Fruit fly (Drosophila melanogaster) Kc167 (cell line): Measurements from ENCODE around the gene Grl40a.

Source experiments
- Myc ChIP-seq: fragments of >200 bp; optimal IDR thresholded peaks from 2 replicates; lab custom pipeline; 2017; ENCODE audit warnings: missing external identifiers
- Sin3A ChIP-seq: fragments of >200 bp; optimal IDR thresholded peaks from 2 replicates; lab custom pipeline; 2018; ENCODE audit warnings: missing external identifiers
- h ChIP-seq: fragments of >200 bp; optimal IDR thresholded peaks from 3 replicates; lab custom pipeline; 2018; ENCODE audit warnings: missing external identifiers
- insv ChIP-seq: fragments of >200 bp; optimal IDR thresholded peaks from 3 replicates; lab custom pipeline; 2018; ENCODE audit warnings: missing external identifiers
- psq ChIP-seq: fragments of >200 bp; optimal IDR thresholded peaks from 2 replicates; lab custom pipeline; 2017; ENCODE audit warnings: missing external identifiers
- ttk ChIP-seq: sonication (Bioruptor generic); optimal IDR thresholded peaks from 2 replicates; lab custom pipeline; 2017; ENCODE audit warnings: missing external identifiers

Gene Grl40a

DNA sequence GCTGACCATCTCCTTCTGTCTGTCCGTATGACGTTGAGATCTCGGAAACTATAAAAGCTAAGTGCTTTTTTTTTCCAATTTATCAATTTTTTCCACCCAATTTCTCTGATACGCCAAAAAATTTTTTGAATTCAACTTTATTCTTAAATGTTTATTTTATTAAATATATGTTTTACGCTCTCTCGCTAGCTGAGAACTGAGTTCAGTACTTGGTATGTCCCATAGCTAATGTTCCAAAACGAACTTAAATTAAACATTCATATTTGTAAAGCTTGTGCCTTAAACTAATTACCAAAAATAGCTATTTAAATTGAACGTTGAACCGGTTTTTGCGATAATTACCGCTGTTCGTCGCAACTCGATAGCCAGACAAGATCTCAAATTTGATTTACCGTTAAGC, at the start of gene Grl40a:
Grl40a (plus strand) TSS at position 301 of the 400 bp plus-strand sequence.
- TF ChIP-seq psq (lab: Kevin White, UChicago) = no peak

DNA sequence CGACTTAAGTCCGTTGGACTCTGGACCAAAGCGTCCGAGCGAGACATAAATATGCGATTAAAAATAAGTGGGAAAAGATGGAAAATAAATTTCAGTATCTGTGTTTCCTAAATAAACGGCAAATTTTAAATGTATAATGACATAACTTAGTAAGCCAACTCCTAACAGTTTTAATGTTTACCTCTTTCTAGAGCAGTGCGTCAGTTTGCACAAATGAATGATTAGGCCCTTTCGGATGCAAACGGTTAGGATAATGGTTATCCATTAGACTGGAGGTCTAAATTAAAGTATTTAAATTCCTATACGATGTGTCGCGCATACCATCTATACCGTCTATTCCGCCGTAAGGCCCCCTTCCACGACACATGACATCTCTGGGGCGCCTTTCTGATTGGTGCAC, 44.8 kb upstream of the Grl40a start, which contains the start of gene CG2528:
CG2528 (minus strand) TSS at position 101 of the 400 bp plus-strand sequence.
- TF ChIP-seq ttk (lab: Kevin White, UChicago) = no peak
- no peak for TF ChIP-seq Myc (lab: Kevin White, UChicago)
- TF ChIP-seq psq (lab: Kevin White, UChicago) = no peak
- TF ChIP-seq h (lab: Kevin White, UChicago) = no peak
- TF ChIP-seq Sin3A (lab: Kevin White, UChicago) = no peak
- no peak for TF ChIP-seq insv

DNA sequence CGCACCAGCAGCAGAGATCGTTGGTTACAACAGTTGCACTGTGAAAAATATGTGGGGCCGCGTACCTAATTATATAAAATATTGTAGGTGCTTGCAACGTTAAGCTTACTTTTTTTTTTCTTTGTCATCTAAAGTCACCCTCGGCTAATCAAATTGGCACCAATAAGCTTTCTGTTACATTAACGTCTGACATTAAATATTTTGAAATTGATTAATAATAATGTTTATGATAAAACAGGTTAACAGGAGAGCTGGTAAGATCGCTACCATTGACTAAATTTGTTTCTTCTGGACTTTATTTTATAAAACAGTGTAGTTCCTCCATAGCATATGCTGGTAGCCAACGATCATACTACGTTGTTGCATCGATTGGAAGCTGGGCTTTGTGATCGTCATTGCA, 44.3 kb upstream of the Grl40a start:
- no peak for TF ChIP-seq psq (lab: Kevin White, UChicago)
- TF ChIP-seq Sin3A (lab: Kevin White, UChicago) = no peak
- TF ChIP-seq Myc (lab: Kevin White, UChicago) = no peak
- no peak for TF ChIP-seq insv
- TF ChIP-seq ttk (lab: Kevin White, UChicago) = no peak
- TF ChIP-seq h (lab: Kevin White, UChicago) = no peak

DNA sequence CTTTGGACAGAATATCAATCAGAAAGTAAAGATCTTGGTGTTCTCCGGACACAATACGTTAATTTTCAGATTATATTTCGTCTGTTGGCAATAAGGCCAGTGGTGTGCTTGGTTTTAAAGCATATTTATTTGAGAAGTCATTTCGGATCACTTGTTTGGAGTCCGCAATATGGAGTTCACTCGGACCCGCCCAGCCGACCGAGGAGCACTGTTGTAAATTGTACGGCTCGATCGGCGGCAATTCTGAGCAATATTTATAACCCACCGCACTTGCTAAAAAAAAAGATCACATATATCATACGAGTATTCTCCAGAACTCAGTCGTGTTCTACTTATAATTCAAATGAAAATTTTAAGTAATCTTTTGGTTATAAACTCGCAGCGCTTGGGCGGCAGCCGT, 22.8 kb upstream of the Grl40a start, which contains the start of gene CG31693:
CG31693 (plus strand) TSS at position 301 of the 400 bp plus-strand sequence.
- no peak for TF ChIP-seq Sin3A (lab: Kevin White, UChicago)
- no peak for TF ChIP-seq ttk (lab: Kevin White, UChicago)
- no peak for TF ChIP-seq psq (lab: Kevin White, UChicago)
- TF ChIP-seq h (lab: Kevin White, UChicago) = no peak
- no peak for TF ChIP-seq insv
- no peak for TF ChIP-seq Myc (lab: Kevin White, UChicago)

DNA sequence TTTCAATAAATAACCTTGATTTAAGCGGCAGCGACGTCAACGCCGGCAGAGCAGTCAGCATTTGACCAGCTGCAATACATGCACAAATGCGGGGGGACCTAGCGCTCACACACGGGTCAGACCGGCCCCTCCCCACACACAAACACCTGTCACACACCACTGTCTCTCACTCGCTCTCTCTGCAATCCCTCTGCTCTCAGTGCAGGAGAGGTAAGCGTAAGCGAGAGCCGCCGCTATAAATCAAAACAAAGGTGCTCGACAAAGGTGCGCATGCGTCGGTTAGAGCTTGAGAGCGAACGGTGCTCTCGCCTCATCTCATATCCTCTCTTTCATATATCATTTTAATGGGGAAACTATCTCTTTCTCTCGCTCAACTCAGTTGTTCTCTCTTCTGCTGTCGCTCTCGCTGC, 18.8 kb upstream of the Grl40a start, which contains the start of gene tio:
tio (plus strand) TSS at position 348 of the 410 bp plus-strand sequence.
- TF ChIP-seq ttk (lab: Kevin White, UChicago) = no peak
- peak; percentile 68 for TF ChIP-seq insv

DNA sequence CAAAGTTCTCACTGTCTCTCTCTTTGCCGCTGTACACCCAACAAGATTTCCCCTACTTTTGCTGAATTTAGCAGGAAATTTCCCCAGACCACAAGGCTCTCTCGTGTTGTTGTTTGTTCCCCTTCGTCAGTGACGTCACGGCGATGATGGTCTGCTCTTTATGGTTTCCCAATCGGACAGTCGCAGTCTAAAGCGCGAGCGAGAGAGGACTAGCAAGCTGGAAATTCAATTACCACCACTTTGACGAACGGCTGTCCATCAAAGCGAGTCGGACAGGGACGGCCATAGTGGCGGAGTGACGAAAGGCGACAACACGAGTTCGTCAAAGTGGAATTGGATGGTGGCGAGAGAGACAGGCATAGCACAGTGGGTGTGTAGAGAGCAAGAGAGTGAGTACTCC, 13.3 kb upstream of the Grl40a start:
- TF ChIP-seq h (lab: Kevin White, UChicago) = no peak
- TF ChIP-seq insv = no peak
- TF ChIP-seq Myc (lab: Kevin White, UChicago) = no peak
- no peak for TF ChIP-seq Sin3A (lab: Kevin White, UChicago)
- TF ChIP-seq psq (lab: Kevin White, UChicago) = no peak
- TF ChIP-seq ttk (lab: Kevin White, UChicago) = no peak

DNA sequence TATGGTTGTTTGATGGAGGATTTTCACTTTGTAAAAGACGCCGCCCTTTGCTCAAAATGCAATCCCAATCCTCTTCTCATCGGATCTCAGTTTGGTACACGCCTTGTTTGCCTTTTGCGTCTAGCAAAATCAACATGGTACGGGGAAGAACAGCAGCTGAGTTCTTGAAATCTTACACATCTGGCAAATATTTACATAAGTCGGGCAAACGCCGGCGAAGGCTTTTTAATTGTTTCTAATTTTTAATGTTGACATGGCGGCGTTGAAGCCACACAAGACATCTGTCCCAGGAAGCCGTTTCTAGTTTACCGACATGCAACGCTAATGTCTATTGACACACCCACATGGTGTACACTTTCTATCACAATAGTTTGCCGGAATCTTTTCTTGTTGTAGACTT, 783 bp upstream of the Grl40a start:
- TF ChIP-seq psq (lab: Kevin White, UChicago) = no peak
- no peak for TF ChIP-seq Sin3A (lab: Kevin White, UChicago)
- TF ChIP-seq ttk (lab: Kevin White, UChicago) = no peak
- TF ChIP-seq h (lab: Kevin White, UChicago) = no peak
- no peak for TF ChIP-seq insv
- TF ChIP-seq Myc (lab: Kevin White, UChicago) = no peak

DNA sequence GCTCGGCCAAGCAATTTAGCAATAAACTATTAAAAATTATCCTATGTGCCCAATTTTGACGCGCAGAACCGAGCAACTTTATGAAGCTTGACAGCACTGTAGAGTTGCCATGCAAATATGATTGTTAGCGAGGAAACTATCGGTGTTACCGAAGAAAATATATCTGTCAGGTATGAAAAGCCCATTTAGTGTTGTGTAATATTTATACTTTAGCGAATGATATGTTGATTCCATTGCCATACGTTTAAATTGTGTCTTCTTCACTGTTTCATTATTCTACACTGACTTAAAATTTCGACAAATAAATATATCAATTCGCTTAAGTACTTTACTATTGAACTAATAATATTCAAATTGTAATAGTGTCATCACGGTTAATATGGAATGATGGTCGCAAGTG, 6.1 kb downstream of the Grl40a start, which contains the start of gene CG31601:
CG31601 (minus strand) TSS at position 101 of the 400 bp plus-strand sequence.
- no peak for TF ChIP-seq ttk (lab: Kevin White, UChicago)

DNA sequence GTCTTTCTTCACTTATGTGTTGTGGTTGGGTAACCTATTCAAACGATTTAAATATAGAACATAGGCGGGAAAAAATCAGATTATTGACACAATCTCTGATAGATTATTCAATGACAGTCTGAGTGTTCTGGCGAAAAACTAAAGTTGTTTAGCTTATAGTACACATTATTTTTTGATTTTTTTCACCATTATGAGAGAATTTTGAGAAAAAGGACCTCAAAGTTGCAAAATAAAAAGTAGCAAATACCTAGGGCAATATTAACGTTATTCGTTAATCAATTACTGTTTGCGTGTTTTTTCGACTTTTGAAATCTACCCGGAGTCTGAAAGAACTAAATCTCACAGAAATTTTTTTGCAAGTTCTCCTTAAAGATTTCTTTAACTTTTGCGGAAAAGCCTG, 16.5 kb downstream of the Grl40a start, which contains the start of gene CG34173:
CG34173 (minus strand) TSS at position 101 of the 400 bp plus-strand sequence.
- TF ChIP-seq ttk (lab: Kevin White, UChicago) (no peak), psq (lab: Kevin White, UChicago) (no peak), Myc (lab: Kevin White, UChicago) (no peak), Sin3A (lab: Kevin White, UChicago) (no peak), h (lab: Kevin White, UChicago) (no peak), insv (no peak)

DNA sequence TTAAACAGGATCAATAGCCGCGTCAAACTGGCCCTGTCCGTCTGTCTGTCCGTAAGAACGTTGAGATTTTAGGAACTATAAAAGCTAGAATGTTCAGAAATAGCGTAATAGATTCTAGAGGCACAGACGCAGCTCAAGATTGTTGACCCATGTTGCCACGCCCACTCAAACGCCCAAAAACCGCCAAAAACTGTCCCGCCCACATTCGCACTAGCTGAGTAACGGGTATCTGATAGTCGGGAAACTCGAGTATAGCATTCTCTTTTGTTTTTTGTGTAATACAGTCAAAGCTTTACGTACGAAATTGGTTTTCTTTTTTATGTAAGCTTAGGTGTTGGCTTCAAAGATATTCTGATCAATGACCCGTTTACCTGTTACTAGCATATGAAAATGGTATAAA, 22.2 kb downstream of the Grl40a start:
- TF ChIP-seq h (lab: Kevin White, UChicago) (no peak), insv (no peak), ttk (lab: Kevin White, UChicago) (no peak), Myc (lab: Kevin White, UChicago) (no peak), Sin3A (lab: Kevin White, UChicago) (no peak), psq (lab: Kevin White, UChicago) (no peak)

DNA sequence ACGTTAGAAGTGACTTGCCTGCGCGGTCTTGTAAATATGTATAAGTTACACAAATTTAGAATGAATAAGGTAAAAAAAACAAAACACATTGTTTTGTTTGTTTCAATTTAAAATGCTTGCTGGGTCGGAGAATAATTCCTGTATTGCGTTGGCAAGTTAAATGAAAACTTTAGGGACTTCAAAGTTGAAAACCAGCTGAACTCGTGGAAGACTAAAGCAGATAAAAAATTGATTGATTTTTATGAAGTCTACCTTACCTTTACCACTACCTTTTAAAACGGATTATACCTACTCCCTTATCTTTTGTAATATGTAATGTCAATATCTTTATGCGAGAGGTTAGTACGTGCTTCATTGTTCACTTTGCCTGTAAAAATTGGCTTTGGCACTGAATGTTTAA, 27.6 kb downstream of the Grl40a start, which contains the start of gene CG42597:
CG42597 (minus strand) TSS at position 101 of the 400 bp plus-strand sequence.
- no peak for TF ChIP-seq ttk (lab: Kevin White, UChicago)
- TF ChIP-seq Myc (lab: Kevin White, UChicago) = no peak
- TF ChIP-seq psq (lab: Kevin White, UChicago) = no peak
- TF ChIP-seq Sin3A (lab: Kevin White, UChicago) = no peak
- TF ChIP-seq insv = no peak

DNA sequence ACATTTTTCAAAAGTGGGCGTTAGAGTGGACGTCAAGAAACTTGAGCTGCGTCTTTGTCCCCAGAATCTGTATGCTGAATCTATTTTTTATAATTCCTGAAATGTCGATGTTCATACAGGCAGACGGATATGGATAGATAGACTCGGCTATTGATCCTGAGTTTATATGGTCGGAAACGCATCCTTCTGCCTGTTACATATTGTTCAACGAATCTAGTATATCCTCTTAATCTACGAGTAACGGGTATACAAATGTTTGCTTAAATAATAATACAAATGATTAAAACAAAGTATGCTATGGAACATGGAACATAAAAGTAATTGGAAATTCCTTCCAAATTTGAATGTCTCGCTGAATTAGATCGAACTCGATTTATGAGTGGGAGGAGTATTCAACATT, 33.2 kb downstream of the Grl40a start, which contains the start of gene tplus3a:
tplus3a (plus strand) TSS at position 301 of the 400 bp plus-strand sequence.
- TF ChIP-seq psq (lab: Kevin White, UChicago) = no peak
- no peak for TF ChIP-seq insv
- no peak for TF ChIP-seq ttk (lab: Kevin White, UChicago)

DNA sequence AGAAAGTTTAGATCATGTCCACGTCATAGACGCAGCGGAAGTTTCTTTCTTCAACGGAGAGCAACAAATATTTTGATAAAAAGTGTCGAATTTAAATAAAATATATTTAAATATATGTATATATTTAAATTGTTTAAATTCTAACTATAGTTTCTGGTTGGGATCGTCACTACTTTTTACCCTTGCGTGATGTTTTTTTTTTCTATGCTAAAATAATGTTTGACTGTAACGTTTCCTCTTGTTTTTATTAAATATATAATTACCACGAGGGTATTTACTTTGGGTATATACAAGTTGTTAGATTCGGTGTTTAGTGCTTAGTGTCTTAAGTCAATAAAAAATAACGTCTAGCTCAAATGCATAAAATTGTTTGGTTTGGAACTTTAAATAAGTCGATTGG, 41.7 kb downstream of the Grl40a start, which contains the start of gene ttm3:
ttm3 (plus strand) TSS at position 301 of the 400 bp plus-strand sequence.
- TF ChIP-seq ttk (lab: Kevin White, UChicago) = no peak
- no peak for TF ChIP-seq h (lab: Kevin White, UChicago)
- TF ChIP-seq insv = no peak
- TF ChIP-seq psq (lab: Kevin White, UChicago) = no peak
- no peak for TF ChIP-seq Sin3A (lab: Kevin White, UChicago)
- no peak for TF ChIP-seq Myc (lab: Kevin White, UChicago)
